Fruit fly (Drosophila melanogaster) whole organism, embryonic: ENCODE measurements around the gene Peritrophin-15a.

Source experiments
- CG11504 ChIP-seq: fragments of 200-800 bp; sonication (Bioruptor generic); optimal IDR thresholded peaks from 3 replicates; lab custom pipeline; 2019; ENCODE audit warnings: missing biosample characterization, mild to moderate bottlenecking, missing genetic modification characterization, moderate library complexity
- CG11695 ChIP-seq: fragments of 200-800 bp; sonication (Bioruptor generic); IDR thresholded peaks from 3 replicates; pipeline ENCODE4 v1.3.6; 2022; ENCODE audit warnings: missing biosample characterization, missing genetic modification characterization
- CG11723 ChIP-seq: fragments of 200-800 bp; sonication (Bioruptor generic); optimal IDR thresholded peaks from 2 replicates; lab custom pipeline; 2017; ENCODE audit warnings: missing biosample characterization, mild to moderate bottlenecking, missing genetic modification characterization
- CG12299 ChIP-seq: fragments of 200-800 bp; sonication (Bioruptor generic); optimal IDR thresholded peaks from 2 replicates; lab custom pipeline; 2018; ENCODE audit warnings: missing biosample characterization, mild to moderate bottlenecking, missing genetic modification characterization
- CG15514 ChIP-seq: fragments of 200-800 bp; sonication (Bioruptor generic); optimal IDR thresholded peaks from 3 replicates; lab custom pipeline; 2017; ENCODE audit warnings: missing biosample characterization, missing genetic modification characterization, mild to moderate bottlenecking, moderate library complexity, missing genetic modification reagents
- CG16813 ChIP-seq: fragments of 200-800 bp; sonication (Bioruptor generic); IDR thresholded peaks from 3 replicates; pipeline ENCODE4 v1.3.6; 2022; ENCODE audit warnings: missing biosample characterization, missing genetic modification characterization; ENCODE audit not compliant: partially characterized antibody
- CG17359 ChIP-seq: fragments of 200-800 bp; sonication (Bioruptor generic); optimal IDR thresholded peaks from 3 replicates; lab custom pipeline; 2018; ENCODE audit warnings: missing biosample characterization, mild to moderate bottlenecking, missing genetic modification characterization, moderate library complexity
- CG3065 ChIP-seq: fragments of 200-800 bp; sonication (Bioruptor generic); optimal IDR thresholded peaks from 2 replicates; lab custom pipeline; 2016; ENCODE audit warnings: missing biosample characterization, missing genetic modification characterization
- CG4360 ChIP-seq: fragments of 200-800 bp; sonication (Bioruptor generic); IDR thresholded peaks from 2 replicates; pipeline ENCODE4 v1.3.6; 2022; ENCODE audit warnings: missing biosample characterization, missing genetic modification characterization
- CG4820 ChIP-seq: fragments of 200-800 bp; sonication (Bioruptor generic); optimal IDR thresholded peaks from 3 replicates; lab custom pipeline; 2016; ENCODE audit warnings: missing biosample characterization, missing genetic modification characterization
- CG8089 ChIP-seq: fragments of 200-800 bp; sonication (Bioruptor generic); optimal IDR thresholded peaks from 3 replicates; lab custom pipeline; 2016; ENCODE audit warnings: missing biosample characterization, missing genetic modification characterization
- CG8359 ChIP-seq: fragments of 200-800 bp; sonication (Bioruptor generic); optimal IDR thresholded peaks from 2 replicates; lab custom pipeline; 2017; ENCODE audit warnings: missing biosample characterization, mild to moderate bottlenecking, missing genetic modification characterization, borderline replicate concordance
- CG8478 ChIP-seq: fragments of >200 bp; optimal IDR thresholded peaks from 2 replicates; lab custom pipeline; 2018
- CG8765 ChIP-seq: fragments of 200-800 bp; sonication (Bioruptor generic); IDR thresholded peaks from 2 replicates; pipeline ENCODE4 v1.3.6; 2022; ENCODE audit warnings: missing biosample characterization, missing genetic modification characterization
- Dek ChIP-seq: fragments of 200-800 bp; sonication (Bioruptor generic); optimal IDR thresholded peaks from 3 replicates; lab custom pipeline; 2019; ENCODE audit warnings: missing biosample characterization, mild to moderate bottlenecking, missing genetic modification characterization, moderate library complexity
- Eip74EF ChIP-seq, 2 experiments: fragments of 200-800 bp in 1 of 2; fragments of >200 bp in 1 of 2; sonication (Bioruptor generic) in 1 of 2; optimal IDR thresholded peaks; 2 replicates each; lab custom pipeline; 2017 to 2019; ENCODE audit warnings: missing biosample characterization in 2 of 2, missing genetic modification characterization in 2 of 2, mild to moderate bottlenecking in 1 of 2, moderate library complexity in 1 of 2
- HHEX ChIP-seq: fragments of 200-800 bp; sonication (Bioruptor generic); optimal IDR thresholded peaks from 3 replicates; lab custom pipeline; 2017; ENCODE audit warnings: missing biosample characterization, mild to moderate bottlenecking, missing genetic modification characterization, missing genetic modification reagents
- HLH54F ChIP-seq: fragments of 200-800 bp; sonication (Bioruptor generic); optimal IDR thresholded peaks from 3 replicates; lab custom pipeline; 2016; ENCODE audit warnings: missing biosample characterization, missing genetic modification characterization
- Hmr ChIP-seq: fragments of 200-800 bp; sonication (Bioruptor generic); optimal IDR thresholded peaks from 3 replicates; lab custom pipeline; 2017; ENCODE audit warnings: mild to moderate bottlenecking, missing biosample characterization, missing genetic modification reagents, missing genetic modification characterization
- Hr3 ChIP-seq: fragments of 200-800 bp; sonication (Bioruptor generic); optimal IDR thresholded peaks from 3 replicates; lab custom pipeline; 2016; ENCODE audit warnings: missing biosample characterization, missing genetic modification characterization
- Myb ChIP-seq: fragments of 200-800 bp; sonication (Bioruptor generic); optimal IDR thresholded peaks from 2 replicates; lab custom pipeline; 2016; ENCODE audit warnings: missing biosample characterization, missing genetic modification characterization
- Nf-YA ChIP-seq: fragments of 200-800 bp; sonication (Bioruptor generic); IDR thresholded peaks from 2 replicates; pipeline ENCODE4 v1.3.6; 2022; ENCODE audit warnings: missing biosample characterization, missing genetic modification characterization
- Optix ChIP-seq: fragments of 200-800 bp; sonication (Bioruptor generic); IDR thresholded peaks from 3 replicates; pipeline ENCODE4 v1.3.6; 2022; ENCODE audit warnings: missing biosample characterization, missing genetic modification characterization
- Rfx ChIP-seq: fragments of 200-800 bp; sonication (Bioruptor generic); IDR thresholded peaks from 2 replicates; pipeline ENCODE4 v1.3.6; 2022; ENCODE audit warnings: missing biosample characterization, missing genetic modification characterization
- Tbp ChIP-seq: fragments of >200 bp; optimal IDR thresholded peaks from 2 replicates; lab custom pipeline; 2018; ENCODE audit warnings: missing biosample characterization, missing genetic modification characterization
- Vsx1 ChIP-seq: fragments of 200-800 bp; sonication (Bioruptor generic); optimal IDR thresholded peaks from 2 replicates; lab custom pipeline; 2017; ENCODE audit warnings: missing biosample characterization, mild to moderate bottlenecking, missing genetic modification characterization, missing genetic modification reagents
- ab ChIP-seq: fragments of 200-800 bp; sonication (Bioruptor generic); optimal IDR thresholded peaks from 2 replicates; lab custom pipeline; 2016; ENCODE audit warnings: missing biosample characterization, missing genetic modification characterization
- danr ChIP-seq: fragments of 200-800 bp; sonication (Bioruptor generic); IDR thresholded peaks from 2 replicates; pipeline ENCODE4 v1.3.6; 2022; ENCODE audit warnings: missing biosample characterization, missing genetic modification characterization
- dati ChIP-seq: fragments of 200-800 bp; sonication (Bioruptor generic); IDR thresholded peaks from 2 replicates; pipeline ENCODE4 v1.3.6; 2022; ENCODE audit warnings: missing biosample characterization, missing genetic modification characterization
- dimm ChIP-seq: fragments of 200-800 bp; sonication (Bioruptor generic); IDR thresholded peaks from 2 replicates; pipeline ENCODE4 v1.3.6; 2022; ENCODE audit warnings: missing biosample characterization, missing genetic modification characterization
- emc ChIP-seq: fragments of 200-800 bp; sonication (Bioruptor generic); optimal IDR thresholded peaks from 2 replicates; lab custom pipeline; 2016; ENCODE audit warnings: missing biosample characterization, missing genetic modification characterization
- esg ChIP-seq: fragments of 200-800 bp; sonication (Bioruptor generic); conservative IDR thresholded peaks from 2 replicates; pipeline ENCODE4 v1.3.6; 2022; ENCODE audit warnings: missing biosample characterization, missing genetic modification characterization
- ewg ChIP-seq: fragments of 200-800 bp; sonication (Bioruptor generic); optimal IDR thresholded peaks from 3 replicates; lab custom pipeline; 2017; ENCODE audit warnings: mild to moderate bottlenecking, missing biosample characterization, missing genetic modification reagents, missing genetic modification characterization
- fd3F ChIP-seq: fragments of 200-800 bp; sonication (Bioruptor generic); optimal IDR thresholded peaks from 2 replicates; lab custom pipeline; 2018; ENCODE audit warnings: missing biosample characterization, mild to moderate bottlenecking, missing genetic modification characterization, moderate library complexity
- grn ChIP-seq: fragments of 200-800 bp; sonication (Bioruptor generic); optimal IDR thresholded peaks from 3 replicates; lab custom pipeline; 2017; ENCODE audit warnings: missing biosample characterization, missing genetic modification characterization
- hb ChIP-seq: fragments of 200-800 bp; sonication (Bioruptor generic); IDR thresholded peaks from 3 replicates; pipeline ENCODE4 v1.3.6; 2022; ENCODE audit warnings: missing biosample characterization, missing genetic modification characterization; ENCODE audit not compliant: partially characterized antibody
- her ChIP-seq: fragments of 200-800 bp; sonication (Bioruptor generic); optimal IDR thresholded peaks from 2 replicates; lab custom pipeline; 2016; ENCODE audit warnings: missing biosample characterization, missing genetic modification characterization
- ind ChIP-seq: fragments of 200-800 bp; sonication (Bioruptor generic); optimal IDR thresholded peaks from 3 replicates; lab custom pipeline; 2016; ENCODE audit warnings: missing biosample characterization, missing genetic modification characterization
- kah ChIP-seq: fragments of 200-800 bp; sonication (Bioruptor generic); optimal IDR thresholded peaks from 2 replicates; lab custom pipeline; 2018; ENCODE audit warnings: missing biosample characterization, mild to moderate bottlenecking, missing genetic modification characterization
- lab ChIP-seq: fragments of 200-800 bp; sonication (Bioruptor generic); optimal IDR thresholded peaks from 3 replicates; lab custom pipeline; 2017; ENCODE audit warnings: missing biosample characterization, missing genetic modification characterization, mild to moderate bottlenecking, moderate library complexity, missing genetic modification reagents
- lov ChIP-seq, 2 experiments: fragments of 200-800 bp in 1 of 2; fragments of >200 bp in 1 of 2; sonication (Bioruptor generic) in 1 of 2; IDR thresholded peaks in 1 of 2; optimal IDR thresholded peaks in 1 of 2; 2 replicates in 1 of 2; 3 replicates in 1 of 2; pipeline versions ENCODE4 v1.3.6 to Lab custom; 2017 to 2022; ENCODE audit warnings: missing biosample characterization in 1 of 2, missing genetic modification characterization in 1 of 2
- mld ChIP-seq: fragments of 200-800 bp; sonication (Bioruptor generic); IDR thresholded peaks from 3 replicates; pipeline ENCODE4 v1.3.6; 2022; ENCODE audit warnings: missing biosample characterization, missing genetic modification characterization; ENCODE audit not compliant: partially characterized antibody
- phol ChIP-seq: fragments of 200-800 bp; sonication (Bioruptor generic); optimal IDR thresholded peaks from 3 replicates; lab custom pipeline; 2018; ENCODE audit warnings: missing biosample characterization, mild to moderate bottlenecking, missing genetic modification characterization, moderate library complexity
- pnt ChIP-seq: fragments of 200-800 bp; sonication (Bioruptor generic); optimal IDR thresholded peaks from 3 replicates; lab custom pipeline; 2016; ENCODE audit warnings: missing biosample characterization, missing genetic modification characterization
- sob ChIP-seq: fragments of 200-800 bp; sonication (Bioruptor generic); IDR thresholded peaks from 2 replicates; pipeline ENCODE4 v1.3.6; 2022; ENCODE audit warnings: missing biosample characterization, missing genetic modification characterization
- sqz ChIP-seq: fragments of 200-800 bp; sonication (Bioruptor generic); optimal IDR thresholded peaks from 3 replicates; lab custom pipeline; 2018; ENCODE audit warnings: missing biosample characterization, mild to moderate bottlenecking, missing genetic modification characterization
- tx ChIP-seq: fragments of 200-800 bp; sonication (Bioruptor generic); optimal IDR thresholded peaks from 2 replicates; lab custom pipeline; 2016; ENCODE audit warnings: missing biosample characterization, missing genetic modification characterization
- unc-4 ChIP-seq: fragments of 200-800 bp; sonication (Bioruptor generic); IDR thresholded peaks from 2 replicates; pipeline ENCODE4 v1.3.6; 2022; ENCODE audit warnings: missing biosample characterization, missing genetic modification characterization; ENCODE audit not compliant: partially characterized antibody

Gene Peritrophin-15a

dm6 chr2L:8403286-8404270, 7.7 kb upstream of the Peritrophin-15a start, which contains the start of gene emb (continued):
- TF ChIP-seq sqz (GFP tag; lab: Kevin White, UChicago) (peak; percentile 67), sob (GFP tag; lab: Robert Waterston, UW) (peak; percentile 57; the same call in 1 of the 2 replicates), HLH54F (GFP tag; lab: Kevin White, UChicago) (peak; percentile 58), CG15514 (GFP tag; lab: Kevin White, UChicago) (peak; percentile 91), Vsx1 (GFP tag; lab: Kevin White, UChicago) (no peak), Hr3 (GFP tag; lab: Kevin White, UChicago) (peak; percentile 43), Tbp (no peak), CG8765 (GFP tag; lab: Robert Waterston, UW) (no peak), grn (GFP tag; lab: Kevin White, UChicago) (no peak), CG4360 (GFP tag; lab: Robert Waterston, UW) (no peak), esg (GFP tag; lab: Robert Waterston, UW) (no peak), emc (GFP tag; lab: Kevin White, UChicago) (no peak), HHEX (GFP tag; lab: Kevin White, UChicago) (no peak), dimm (GFP tag; lab: Robert Waterston, UW) (no peak), lab (no peak), mld (peak; percentile 99), her (GFP tag; lab: Kevin White, UChicago) (peak; percentile 38), CG11723 (GFP tag; lab: Kevin White, UChicago) (no peak), phol (tag; lab: Kevin White, UChicago) (peak; percentile 68), CG12299 (tag; lab: Kevin White, UChicago) (no peak), danr (GFP tag; lab: Robert Waterston, UW) (no peak), Myb (GFP tag; lab: Kevin White, UChicago) (peak; percentile 59), lov (optimal IDR thresholded peaks at IDR 0.05; lab: Kevin White, UChicago) (no peak), lov (GFP tag; IDR thresholded peaks at IDR 0.05; lab: Robert Waterston, UW) (no peak), unc-4 (GFP tag; lab: Robert Waterston, UW) (peak; percentile 87), CG16813 (GFP tag; lab: Robert Waterston, UW) (peak; percentile 97), CG8089 (peak; percentile 43), CG17359 (peak; percentile 19), CG11695 (GFP tag; lab: Robert Waterston, UW) (no peak), Rfx (GFP tag; lab: Robert Waterston, UW) (peak; percentile 69), hb (GFP tag; lab: Robert Waterston, UW) (peak; percentile 99), Eip74EF (GFP tag; optimal IDR thresholded peaks at IDR 0.05; lab: Kevin White, UChicago) (no peak), CG8359 (GFP tag; lab: Kevin White, UChicago) (no peak), kah (GFP tag; lab: Kevin White, UChicago) (peak; percentile 27), Nf-YA (GFP tag; lab: Robert Waterston, UW) (no peak), fd3F (GFP tag; lab: Kevin White, UChicago) (no peak), ewg (GFP tag; lab: Kevin White, UChicago) (peak; percentile 53), ab (no peak), Optix (GFP tag; lab: Robert Waterston, UW) (no peak), Dek (tag; lab: Kevin White, UChicago) (no peak), tx (peak; percentile 44), CG11504 (tag; lab: Kevin White, UChicago) (no peak), Hmr (peak; percentile 80), CG8478 (lab: Kevin White, UChicago) (peak; percentile 85), dati (GFP tag; lab: Robert Waterston, UW) (no peak), ind (GFP tag; lab: Kevin White, UChicago) (peak; percentile 37), CG4820 (peak; percentile 48), pnt (GFP tag; lab: Kevin White, UChicago) (no peak), CG3065 (GFP tag; lab: Kevin White, UChicago) (no peak)
